Worm (Caenorhabditis elegans): ENCODE data around the gene hlh-34.

DNA sequence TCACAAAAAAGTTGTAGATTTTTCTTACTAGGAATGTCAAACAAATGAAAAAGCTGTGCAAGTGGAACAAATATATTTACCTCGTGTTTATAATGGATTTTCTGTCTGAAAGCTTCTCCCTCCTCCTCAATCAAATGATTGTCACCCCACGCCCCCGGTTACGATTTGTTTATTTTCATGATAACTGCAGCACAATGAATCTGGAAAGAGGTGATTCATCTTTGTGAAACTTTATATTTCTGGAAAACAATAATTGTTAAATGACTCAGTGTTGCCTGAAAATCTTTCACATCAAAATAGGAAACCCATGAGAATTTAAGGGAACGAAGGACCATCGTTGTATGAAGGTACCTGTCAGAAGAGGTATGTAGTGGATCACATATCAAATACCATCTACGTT, 41.5 kb upstream of the hlh-34 start, which contains the start of gene F35E12.10:
- TF ChIP-seq tbx-37 (GFP tag; conservative IDR thresholded peaks at IDR 0.05) (no peak), ceh-36 (tag; optimal IDR thresholded peaks at IDR 0.05) (no peak)
